Fruit fly (Drosophila melanogaster) whole organism, embryonic: Measurements from ENCODE around the gene CG4404.

Source experiments
- Ada2b ChIP-seq: fragments of 200-800 bp; sonication (Bioruptor generic); IDR thresholded peaks from 2 replicates; pipeline ENCODE4 v1.3.6; 2022; ENCODE audit warnings: missing biosample characterization, missing genetic modification characterization
- Blimp-1 ChIP-seq: fragments of 200-800 bp; sonication (Bioruptor generic); optimal IDR thresholded peaks from 3 replicates; lab custom pipeline; 2018; ENCODE audit warnings: missing biosample characterization, missing genetic modification characterization, mild to moderate bottlenecking, moderate library complexity, missing genetic modification reagents
- CG1024 ChIP-seq: fragments of 200-800 bp; sonication (Bioruptor generic); IDR thresholded peaks from 2 replicates; pipeline ENCODE4 v1.3.6; 2022; ENCODE audit warnings: missing biosample characterization, missing genetic modification characterization
- CG10267 ChIP-seq: fragments of 200-800 bp; sonication (Bioruptor generic); optimal IDR thresholded peaks from 2 replicates; lab custom pipeline; 2018; ENCODE audit warnings: missing biosample characterization, mild to moderate bottlenecking, missing genetic modification characterization, moderate library complexity
- CG10959 ChIP-seq: fragments of 200-800 bp; sonication (Bioruptor generic); IDR thresholded peaks from 2 replicates; pipeline ENCODE4 v1.3.6; 2022; ENCODE audit warnings: missing biosample characterization, missing genetic modification characterization
- CG11695 ChIP-seq: fragments of 200-800 bp; sonication (Bioruptor generic); IDR thresholded peaks from 3 replicates; pipeline ENCODE4 v1.3.6; 2022; ENCODE audit warnings: missing biosample characterization, missing genetic modification characterization
- CG13624 ChIP-seq: fragments of 200-800 bp; sonication (Bioruptor generic); optimal IDR thresholded peaks from 2 replicates; lab custom pipeline; 2016; ENCODE audit warnings: missing biosample characterization, missing genetic modification characterization
- CG17612 ChIP-seq: fragments of 200-800 bp; sonication (Bioruptor generic); IDR thresholded peaks from 2 replicates; pipeline ENCODE4 v1.3.6; 2022; ENCODE audit warnings: missing biosample characterization, missing genetic modification characterization
- CG18476 ChIP-seq: fragments of 200-800 bp; sonication (Bioruptor generic); optimal IDR thresholded peaks from 2 replicates; lab custom pipeline; 2016; ENCODE audit warnings: missing biosample characterization, mild to moderate bottlenecking, missing genetic modification characterization
- CG30431 ChIP-seq: fragments of 200-800 bp; sonication (Bioruptor generic); optimal IDR thresholded peaks from 2 replicates; lab custom pipeline; 2017; ENCODE audit warnings: missing biosample characterization, missing genetic modification characterization
- CG3407 ChIP-seq: fragments of 200-800 bp; sonication (Bioruptor generic); optimal IDR thresholded peaks from 2 replicates; lab custom pipeline; 2018; ENCODE audit warnings: missing biosample characterization, mild to moderate bottlenecking, missing genetic modification characterization
- CG34224 ChIP-seq: fragments of 200-800 bp; sonication (Bioruptor generic); IDR thresholded peaks from 3 replicates; pipeline ENCODE4 v1.3.6; 2022; ENCODE audit warnings: missing biosample characterization, missing genetic modification characterization; ENCODE audit not compliant: partially characterized antibody
- CG3838 ChIP-seq: fragments of 200-800 bp; sonication (Bioruptor generic); optimal IDR thresholded peaks from 3 replicates; lab custom pipeline; 2016; ENCODE audit warnings: missing biosample characterization, missing genetic modification characterization
- CG4404 ChIP-seq: fragments of 200-800 bp; sonication (Bioruptor generic); IDR thresholded peaks from 2 replicates; pipeline ENCODE4 v1.3.6; 2022; ENCODE audit warnings: missing biosample characterization, missing genetic modification characterization
- CG4617 ChIP-seq: fragments of 200-800 bp; sonication (Bioruptor generic); optimal IDR thresholded peaks from 3 replicates; lab custom pipeline; 2016; ENCODE audit warnings: missing biosample characterization, missing genetic modification characterization, borderline replicate concordance
- CG6689 ChIP-seq: fragments of 200-800 bp; sonication (Bioruptor generic); IDR thresholded peaks from 2 replicates; pipeline ENCODE4 v1.3.6; 2022; ENCODE audit warnings: missing biosample characterization, missing genetic modification characterization
- CG6791 ChIP-seq: fragments of 200-800 bp; sonication (Bioruptor generic); IDR thresholded peaks from 3 replicates; pipeline ENCODE4 v1.3.6; 2022; ENCODE audit warnings: missing biosample characterization, missing genetic modification characterization; ENCODE audit not compliant: partially characterized antibody
- CG7745 ChIP-seq: fragments of 200-800 bp; sonication (Bioruptor generic); optimal IDR thresholded peaks from 2 replicates; lab custom pipeline; 2018; ENCODE audit warnings: missing biosample characterization, mild to moderate bottlenecking, missing genetic modification characterization, moderate library complexity
- CG7963 ChIP-seq: fragments of 200-800 bp; sonication (Bioruptor generic); IDR thresholded peaks from 3 replicates; pipeline ENCODE4 v1.3.6; 2022; ENCODE audit warnings: missing biosample characterization, missing genetic modification characterization; ENCODE audit not compliant: partially characterized antibody
- CG8089 ChIP-seq: fragments of 200-800 bp; sonication (Bioruptor generic); optimal IDR thresholded peaks from 3 replicates; lab custom pipeline; 2016; ENCODE audit warnings: missing biosample characterization, missing genetic modification characterization
- CHES-1-like ChIP-seq: fragments of 200-800 bp; sonication (Bioruptor generic); optimal IDR thresholded peaks from 2 replicates; lab custom pipeline; 2016; ENCODE audit warnings: missing biosample characterization, missing genetic modification characterization
- Dad ChIP-seq: fragments of 200-800 bp; sonication (Bioruptor generic); optimal IDR thresholded peaks from 3 replicates; lab custom pipeline; 2016; ENCODE audit warnings: missing biosample characterization, missing genetic modification characterization
- Dip3 ChIP-seq: fragments of 200-800 bp; sonication (Bioruptor generic); optimal IDR thresholded peaks from 3 replicates; lab custom pipeline; 2016; ENCODE audit warnings: missing biosample characterization, missing genetic modification characterization
- Elba2 ChIP-seq: fragments of 200-800 bp; sonication (Bioruptor generic); optimal IDR thresholded peaks from 3 replicates; lab custom pipeline; 2016; ENCODE audit warnings: missing biosample characterization, missing genetic modification characterization
- Fer1 ChIP-seq: fragments of 200-800 bp; sonication (Bioruptor generic); optimal IDR thresholded peaks from 2 replicates; lab custom pipeline; 2017; ENCODE audit warnings: missing biosample characterization, mild to moderate bottlenecking, missing genetic modification characterization
- GATAe ChIP-seq: fragments of 200-800 bp; sonication (Bioruptor generic); conservative IDR thresholded peaks from 2 replicates; pipeline ENCODE4 v1.3.6; 2022; ENCODE audit warnings: missing biosample characterization, missing genetic modification characterization
- Gug ChIP-seq: fragments of 200-800 bp; sonication (Bioruptor generic); IDR thresholded peaks from 4 replicates; pipeline ENCODE4 v1.3.6; 2022; ENCODE audit warnings: missing biosample characterization, missing genetic modification characterization
- HLH4C ChIP-seq: fragments of 200-800 bp; sonication (Bioruptor generic); IDR thresholded peaks from 3 replicates; pipeline ENCODE4 v1.3.6; 2022; ENCODE audit warnings: missing biosample characterization, missing genetic modification characterization; ENCODE audit not compliant: partially characterized antibody
- Hmr ChIP-seq: fragments of 200-800 bp; sonication (Bioruptor generic); optimal IDR thresholded peaks from 3 replicates; lab custom pipeline; 2017; ENCODE audit warnings: mild to moderate bottlenecking, missing biosample characterization, missing genetic modification reagents, missing genetic modification characterization
- Mes4 ChIP-seq: fragments of 200-800 bp; sonication (Bioruptor generic); optimal IDR thresholded peaks from 2 replicates; lab custom pipeline; 2016; ENCODE audit warnings: missing biosample characterization, missing genetic modification characterization
- Mrtf ChIP-seq: fragments of 200-800 bp; sonication (Bioruptor generic); IDR thresholded peaks from 3 replicates; pipeline ENCODE4 v1.3.6; 2022; ENCODE audit warnings: missing biosample characterization, missing genetic modification characterization
- NC2β ChIP-seq: fragments of 200-800 bp; sonication (Bioruptor generic); optimal IDR thresholded peaks from 2 replicates; lab custom pipeline; 2016; ENCODE audit warnings: missing biosample characterization, missing genetic modification characterization
- Neu2 ChIP-seq: fragments of 200-800 bp; sonication (Bioruptor generic); optimal IDR thresholded peaks from 3 replicates; lab custom pipeline; 2016; ENCODE audit warnings: missing biosample characterization, missing genetic modification characterization, borderline replicate concordance
- Side ChIP-seq: fragments of 200-800 bp; sonication (Bioruptor generic); optimal IDR thresholded peaks from 2 replicates; lab custom pipeline; 2016; ENCODE audit warnings: missing biosample characterization, missing genetic modification characterization
- YL-1 ChIP-seq: fragments of 200-800 bp; sonication (Bioruptor generic); optimal IDR thresholded peaks from 3 replicates; lab custom pipeline; 2017; ENCODE audit warnings: missing biosample characterization, mild to moderate bottlenecking, missing genetic modification characterization
- cad ChIP-seq: fragments of >200 bp; optimal IDR thresholded peaks from 2 replicates; lab custom pipeline; 2017; ENCODE audit warnings: missing biosample characterization, missing genetic modification characterization
- ci ChIP-seq: fragments of 200-800 bp; sonication (Bioruptor generic); IDR thresholded peaks from 3 replicates; pipeline ENCODE4 v1.3.6; 2022; ENCODE audit warnings: missing biosample characterization, missing genetic modification characterization
- fd3F ChIP-seq: fragments of 200-800 bp; sonication (Bioruptor generic); optimal IDR thresholded peaks from 2 replicates; lab custom pipeline; 2018; ENCODE audit warnings: missing biosample characterization, mild to moderate bottlenecking, missing genetic modification characterization, moderate library complexity
- gro ChIP-seq: fragments of 200-800 bp; sonication (Bioruptor generic); optimal IDR thresholded peaks from 2 replicates; lab custom pipeline; 2016; ENCODE audit warnings: missing biosample characterization, missing genetic modification characterization
- hth ChIP-seq: fragments of >200 bp; optimal IDR thresholded peaks from 2 replicates; lab custom pipeline; 2017; ENCODE audit warnings: inconsistent platforms
- lilli ChIP-seq: fragments of 200-800 bp; sonication (Bioruptor generic); optimal IDR thresholded peaks from 3 replicates; lab custom pipeline; 2016; ENCODE audit warnings: missing biosample characterization, missing genetic modification characterization
- nerfin-2 ChIP-seq: fragments of 200-800 bp; sonication (Bioruptor generic); IDR thresholded peaks from 2 replicates; pipeline ENCODE4 v1.3.6; 2022; ENCODE audit warnings: missing biosample characterization, missing genetic modification characterization; ENCODE audit not compliant: partially characterized antibody
- salm ChIP-seq: fragments of 200-800 bp; sonication (Bioruptor generic); optimal IDR thresholded peaks from 2 replicates; lab custom pipeline; 2018; ENCODE audit warnings: missing biosample characterization, mild to moderate bottlenecking, missing genetic modification characterization
- sens-2 ChIP-seq: fragments of 200-800 bp; sonication (Bioruptor generic); IDR thresholded peaks from 2 replicates; pipeline ENCODE4 v1.3.6; 2022; ENCODE audit warnings: missing biosample characterization, missing genetic modification characterization
- tin ChIP-seq: fragments of 200-800 bp; sonication (Bioruptor generic); optimal IDR thresholded peaks from 3 replicates; lab custom pipeline; 2016; ENCODE audit warnings: missing biosample characterization, missing genetic modification characterization
- tio ChIP-seq: fragments of 200-800 bp; sonication (Bioruptor generic); optimal IDR thresholded peaks from 2 replicates; lab custom pipeline; 2017; ENCODE audit warnings: missing biosample characterization, missing genetic modification characterization, inconsistent platforms
- ttk ChIP-seq: fragments of 200-800 bp; sonication (Bioruptor generic); IDR thresholded peaks from 2 replicates; pipeline ENCODE4 v2.1.2; 2022; ENCODE audit warnings: missing biosample characterization, missing genetic modification characterization
- twi ChIP-seq: fragments of 200-800 bp; optimal IDR thresholded peaks from 2 replicates; lab custom pipeline; 2019; ENCODE audit warnings: missing biosample characterization, mild to moderate bottlenecking, missing genetic modification characterization, moderate library complexity
- unpg ChIP-seq: fragments of 200-800 bp; sonication (Bioruptor generic); optimal IDR thresholded peaks from 3 replicates; lab custom pipeline; 2018; ENCODE audit warnings: missing biosample characterization, mild to moderate bottlenecking, missing genetic modification characterization, moderate library complexity
- z ChIP-seq: fragments of 200-800 bp; sonication (Bioruptor generic); IDR thresholded peaks from 3 replicates; pipeline ENCODE4 v1.3.6; 2022; ENCODE audit warnings: missing biosample characterization, missing genetic modification characterization
- zf30C ChIP-seq: fragments of 200-800 bp; sonication (Bioruptor generic); optimal IDR thresholded peaks from 3 replicates; lab custom pipeline; 2018; ENCODE audit warnings: missing biosample characterization, mild to moderate bottlenecking, missing genetic modification characterization
- zfh2 ChIP-seq: fragments of 200-800 bp; sonication (Bioruptor generic); optimal IDR thresholded peaks from 2 replicates; lab custom pipeline; 2016; ENCODE audit warnings: missing biosample characterization, missing genetic modification characterization

The CG4404 gene

dm6 chrX:12939951-12940350, 34.1 kb upstream of the CG4404 start (continued):
- TF ChIP-seq NC2β (GFP tag; lab: Kevin White, UChicago), result no peak
- no peak for TF ChIP-seq Mes4 (GFP tag; lab: Kevin White, UChicago)
- TF ChIP-seq CG17612 (GFP tag; lab: Robert Waterston, UW), result no peak
- TF ChIP-seq CG3838 (GFP tag; lab: Kevin White, UChicago), result no peak
- peak; percentile 7 for TF ChIP-seq tin (GFP tag; lab: Kevin White, UChicago)
- TF ChIP-seq CHES-1-like, result no peak
- no peak for TF ChIP-seq cad (GFP tag; lab: Kevin White, UChicago)
- no peak for TF ChIP-seq Neu2
- no peak for TF ChIP-seq GATAe (GFP tag; lab: Robert Waterston, UW)
- no peak for TF ChIP-seq CG6689 (GFP tag; lab: Robert Waterston, UW)
- TF ChIP-seq zfh2 (GFP tag; lab: Kevin White, UChicago), result no peak
- TF ChIP-seq CG3407 (GFP tag; lab: Kevin White, UChicago), result no peak
- 0 out of 2 replicates have a peak, but pooled peaks have one; percentile 39 for TF ChIP-seq CG10959 (GFP tag; lab: Robert Waterston, UW)
- TF ChIP-seq Dip3 (GFP tag; lab: Kevin White, UChicago), result no peak
- TF ChIP-seq hth (lab: Kevin White, UChicago), result no peak
- no peak for TF ChIP-seq unpg (GFP tag; lab: Kevin White, UChicago)
- TF ChIP-seq gro (GFP tag; lab: Kevin White, UChicago), result no peak
- TF ChIP-seq YL-1, result no peak
- no peak for TF ChIP-seq Fer1 (GFP tag; lab: Kevin White, UChicago)
- TF ChIP-seq CG4404 (GFP tag; lab: Robert Waterston, UW), result no peak; the same call in 1 of the 2 replicates
- no peak for TF ChIP-seq Dad (GFP tag; lab: Kevin White, UChicago)
- no peak for TF ChIP-seq CG1024 (GFP tag; lab: Robert Waterston, UW)
- peak; percentile 47; the same call in 1 of the 3 replicates for TF ChIP-seq ci (GFP tag; lab: Robert Waterston, UW)
- TF ChIP-seq z (GFP tag; lab: Robert Waterston, UW), result no peak
- no peak for TF ChIP-seq CG13624
- TF ChIP-seq CG18476 (GFP tag; lab: Kevin White, UChicago), result peak; percentile 7
- TF ChIP-seq CG30431 (GFP tag; lab: Kevin White, UChicago), result peak; percentile 4
- no peak for TF ChIP-seq CG4617 (GFP tag; lab: Kevin White, UChicago)
- TF ChIP-seq nerfin-2 (GFP tag; lab: Robert Waterston, UW), result no peak
- peak; percentile 6 for TF ChIP-seq tio
- TF ChIP-seq ttk (GFP tag; lab: Robert Waterston, UW), result no peak
- peak; percentile 61 for TF ChIP-seq zf30C (GFP tag; lab: Kevin White, UChicago)
- TF ChIP-seq CG11695 (GFP tag; lab: Robert Waterston, UW), result no peak
- no peak for TF ChIP-seq CG6791 (GFP tag; lab: Robert Waterston, UW)
- TF ChIP-seq CG34224, result no peak
- TF ChIP-seq CG7745 (tag; lab: Kevin White, UChicago), result no peak
- no peak for TF ChIP-seq salm (tag; lab: Kevin White, UChicago)
- no peak for TF ChIP-seq twi (tag; lab: Kevin White, UChicago)
- TF ChIP-seq CG10267 (tag; lab: Kevin White, UChicago), result peak; percentile 18
- TF ChIP-seq Elba2, result peak; percentile 8
- no peak for TF ChIP-seq Side
- TF ChIP-seq CG8089 (GFP tag; lab: Kevin White, UChicago), result no peak
- no peak for TF ChIP-seq Gug (GFP tag; lab: Robert Waterston, UW)
- TF ChIP-seq fd3F, result no peak
- TF ChIP-seq Mrtf (GFP tag; lab: Robert Waterston, UW), result no peak
- no peak for TF ChIP-seq Ada2b (GFP tag; lab: Robert Waterston, UW)
- peak; percentile 1 for TF ChIP-seq Blimp-1 (GFP tag; lab: Kevin White, UChicago)
- TF ChIP-seq HLH4C, result no peak
- TF ChIP-seq Hmr (GFP tag; lab: Kevin White, UChicago), result no peak
- TF ChIP-seq sens-2 (GFP tag; lab: Robert Waterston, UW), result no peak
- peak; percentile 8 for TF ChIP-seq lilli
- TF ChIP-seq CG7963 (GFP tag; lab: Robert Waterston, UW), result no peak
